Fruit fly (Drosophila melanogaster) whole organism, prepupa: Measurements from ENCODE around the gene CG34461.

Experiments
- CG11762 ChIP-seq: fragments of 200-800 bp; sonication (Bioruptor generic); optimal IDR thresholded peaks from 3 replicates; lab custom pipeline; 2016; ENCODE audit warnings: missing biosample characterization, missing genetic modification characterization; ENCODE audit not compliant: insufficient read depth
- CG6163 ChIP-seq: fragments of 200-800 bp; sonication (Bioruptor generic); IDR thresholded peaks from 3 replicates; pipeline ENCODE4 v1.3.6; 2022; ENCODE audit warnings: missing biosample characterization, missing genetic modification characterization
- CG6854 ChIP-seq: fragments of 200-800 bp; sonication (Bioruptor generic); optimal IDR thresholded peaks from 2 replicates; lab custom pipeline; 2017; ENCODE audit warnings: missing biosample characterization, mild to moderate bottlenecking, missing genetic modification characterization
- Hr39 ChIP-seq: fragments of 200-800 bp; sonication (Bioruptor generic); optimal IDR thresholded peaks from 2 replicates; lab custom pipeline; 2016; ENCODE audit warnings: missing biosample characterization, missing genetic modification characterization
- spab ChIP-seq: fragments of 200-800 bp; sonication (Bioruptor generic); optimal IDR thresholded peaks from 2 replicates; lab custom pipeline; 2017; ENCODE audit warnings: missing biosample characterization, mild to moderate bottlenecking, missing genetic modification characterization, missing genetic modification reagents
- topi ChIP-seq: fragments of 200-800 bp; sonication (Bioruptor generic); optimal IDR thresholded peaks from 3 replicates; lab custom pipeline; 2016; ENCODE audit warnings: missing biosample characterization, missing genetic modification characterization

dm6 chr3L:8358138-8358537 lies 32.5 kb downstream of the CG34461 start:
- no peak for TF ChIP-seq CG6854 (GFP tag; lab: Kevin White, UChicago)
- 0 out of 3 replicates have a peak, but pooled peaks have one; percentile 37 for TF ChIP-seq CG6163 (GFP tag; lab: Robert Waterston, UW)
- TF ChIP-seq Hr39 (GFP tag; lab: Kevin White, UChicago) = peak; percentile 22
- peak; percentile 48 for TF ChIP-seq spab (GFP tag; lab: Kevin White, UChicago)
- TF ChIP-seq CG11762 (GFP tag; lab: Kevin White, UChicago) = peak; percentile 38
- no peak for TF ChIP-seq topi (GFP tag; lab: Kevin White, UChicago)
